Fruit fly (Drosophila melanogaster) whole organism, embryonic: ENCODE data around the gene Cbl.

Source experiments
- Asciz ChIP-seq: fragments of 200-800 bp; sonication (Bioruptor generic); optimal IDR thresholded peaks from 2 replicates; lab custom pipeline; 2017; ENCODE audit warnings: missing biosample characterization, mild to moderate bottlenecking, missing genetic modification characterization, missing genetic modification reagents
- Bgb ChIP-seq: fragments of 200-800 bp; sonication (Bioruptor generic); IDR thresholded peaks from 2 replicates; pipeline ENCODE4 v1.3.6; 2022; ENCODE audit warnings: missing biosample characterization, missing genetic modification characterization; ENCODE audit not compliant: partially characterized antibody
- Bteb2 ChIP-seq: fragments of 200-800 bp; sonication (Bioruptor generic); optimal IDR thresholded peaks from 2 replicates; lab custom pipeline; 2016; ENCODE audit warnings: missing biosample characterization, missing genetic modification characterization
- CG12236 ChIP-seq: fragments of 200-800 bp; sonication (Bioruptor generic); optimal IDR thresholded peaks from 2 replicates; lab custom pipeline; 2016; ENCODE audit warnings: missing biosample characterization, missing genetic modification characterization
- CG12744 ChIP-seq: fragments of 200-800 bp; sonication (Bioruptor generic); optimal IDR thresholded peaks from 2 replicates; lab custom pipeline; 2016; ENCODE audit warnings: missing biosample characterization, missing genetic modification characterization
- CG13775 ChIP-seq: fragments of 200-800 bp; sonication (Bioruptor generic); optimal IDR thresholded peaks from 3 replicates; lab custom pipeline; 2017; ENCODE audit warnings: missing biosample characterization, mild to moderate bottlenecking, missing genetic modification characterization
- CG14014 ChIP-seq: fragments of 200-800 bp; sonication (Bioruptor generic); IDR thresholded peaks from 2 replicates; pipeline ENCODE4 v1.3.6; 2022; ENCODE audit warnings: missing biosample characterization, missing genetic modification characterization
- CG14667 ChIP-seq: fragments of 200-800 bp; sonication (Bioruptor generic); IDR thresholded peaks from 2 replicates; pipeline ENCODE4 v1.3.6; 2022; ENCODE audit warnings: missing biosample characterization, missing genetic modification characterization
- CG17186 ChIP-seq: fragments of 200-800 bp; sonication (Bioruptor generic); optimal IDR thresholded peaks from 3 replicates; lab custom pipeline; 2017; ENCODE audit warnings: missing biosample characterization, missing genetic modification reagents, missing genetic modification characterization
- CG17359 ChIP-seq: fragments of 200-800 bp; sonication (Bioruptor generic); optimal IDR thresholded peaks from 3 replicates; lab custom pipeline; 2018; ENCODE audit warnings: missing biosample characterization, mild to moderate bottlenecking, missing genetic modification characterization, moderate library complexity
- CG17361 ChIP-seq: fragments of 200-800 bp; sonication (Bioruptor generic); IDR thresholded peaks from 3 replicates; pipeline ENCODE4 v1.3.6; 2022; ENCODE audit warnings: missing biosample characterization, missing genetic modification characterization
- CG18599 ChIP-seq: fragments of 200-800 bp; sonication (Bioruptor generic); optimal IDR thresholded peaks from 3 replicates; lab custom pipeline; 2017; ENCODE audit warnings: missing biosample characterization, missing genetic modification characterization, mild to moderate bottlenecking, moderate library complexity, missing genetic modification reagents
- CG2116 ChIP-seq: fragments of 200-800 bp; sonication (Bioruptor generic); optimal IDR thresholded peaks from 3 replicates; lab custom pipeline; 2018; ENCODE audit warnings: missing biosample characterization, mild to moderate bottlenecking, missing genetic modification characterization
- CG2889 ChIP-seq: fragments of 200-800 bp; sonication (Bioruptor generic); IDR thresholded peaks from 3 replicates; pipeline ENCODE4 v1.3.6; 2022; ENCODE audit warnings: missing biosample characterization, missing genetic modification characterization
- CG3726 ChIP-seq: fragments of 200-800 bp; sonication (Bioruptor generic); IDR thresholded peaks from 3 replicates; pipeline ENCODE4, ENCODE4 v1.3.6; 2022; ENCODE audit warnings: missing biosample characterization, missing genetic modification characterization
- CG3847 ChIP-seq: fragments of 200-800 bp; sonication (Bioruptor generic); IDR thresholded peaks from 2 replicates; pipeline ENCODE4 v1.3.6; 2022; ENCODE audit warnings: missing biosample characterization, missing genetic modification characterization
- CG4707 ChIP-seq: fragments of 200-800 bp; sonication (Bioruptor generic); optimal IDR thresholded peaks from 2 replicates; lab custom pipeline; 2018; ENCODE audit warnings: missing biosample characterization, mild to moderate bottlenecking, missing genetic modification characterization, moderate library complexity
- CG4854 ChIP-seq: fragments of 200-800 bp; sonication (Bioruptor generic); optimal IDR thresholded peaks from 2 replicates; lab custom pipeline; 2016; ENCODE audit warnings: missing biosample characterization, missing genetic modification characterization, inconsistent platforms
- CG6765 ChIP-seq: fragments of 200-800 bp; sonication (Bioruptor generic); optimal IDR thresholded peaks from 3 replicates; lab custom pipeline; 2017; ENCODE audit warnings: missing biosample characterization, mild to moderate bottlenecking, missing genetic modification characterization
- CG7271 ChIP-seq: fragments of 200-800 bp; sonication (Bioruptor generic); optimal IDR thresholded peaks from 2 replicates; lab custom pipeline; 2018; ENCODE audit warnings: missing biosample characterization, mild to moderate bottlenecking, missing genetic modification characterization, moderate library complexity
- CG7928 ChIP-seq: fragments of 200-800 bp; sonication (Bioruptor generic); optimal IDR thresholded peaks from 2 replicates; lab custom pipeline; 2017; ENCODE audit warnings: missing biosample characterization, mild to moderate bottlenecking, missing genetic modification characterization
- CG8359 ChIP-seq: fragments of 200-800 bp; sonication (Bioruptor generic); optimal IDR thresholded peaks from 2 replicates; lab custom pipeline; 2017; ENCODE audit warnings: missing biosample characterization, mild to moderate bottlenecking, missing genetic modification characterization, borderline replicate concordance
- CG8924 ChIP-seq: fragments of 200-800 bp; optimal IDR thresholded peaks from 3 replicates; lab custom pipeline; 2019; ENCODE audit warnings: missing biosample characterization, mild to moderate bottlenecking, missing genetic modification characterization, moderate library complexity
- CG9215 ChIP-seq: fragments of 200-800 bp; sonication (Bioruptor generic); IDR thresholded peaks from 2 replicates; pipeline ENCODE4 v1.3.6; 2022; ENCODE audit warnings: missing biosample characterization, missing genetic modification characterization
- Camta ChIP-seq: fragments of 200-800 bp; sonication (Bioruptor generic); optimal IDR thresholded peaks from 2 replicates; lab custom pipeline; 2016; ENCODE audit warnings: missing biosample characterization, missing genetic modification characterization
- Chrac-16 ChIP-seq: fragments of 200-800 bp; sonication (Bioruptor generic); optimal IDR thresholded peaks from 3 replicates; lab custom pipeline; 2016; ENCODE audit warnings: missing biosample characterization, missing genetic modification characterization
- D ChIP-seq, 2 experiments: fragments of 200-800 bp in 1 of 2; fragments of >200 bp in 1 of 2; sonication (Bioruptor generic) in 1 of 2; optimal IDR thresholded peaks; 2 replicates in 1 of 2; 3 replicates in 1 of 2; lab custom pipeline; 2017; ENCODE audit warnings: mild to moderate bottlenecking in 1 of 2, missing biosample characterization in 1 of 2, missing genetic modification characterization in 1 of 2, missing genetic modification reagents in 1 of 2
- Dip3 ChIP-seq: fragments of 200-800 bp; sonication (Bioruptor generic); optimal IDR thresholded peaks from 3 replicates; lab custom pipeline; 2016; ENCODE audit warnings: missing biosample characterization, missing genetic modification characterization
- Hey ChIP-seq: fragments of 200-800 bp; sonication (Bioruptor generic); optimal IDR thresholded peaks from 3 replicates; lab custom pipeline; 2018; ENCODE audit warnings: missing biosample characterization, mild to moderate bottlenecking, missing genetic modification characterization
- Nf-YB ChIP-seq: fragments of 200-800 bp; sonication (Bioruptor generic); optimal IDR thresholded peaks from 3 replicates; lab custom pipeline; 2019; ENCODE audit warnings: missing biosample characterization, mild to moderate bottlenecking, missing genetic modification characterization, moderate library complexity
- Sry-β ChIP-seq: fragments of 200-800 bp; sonication (Bioruptor generic); optimal IDR thresholded peaks from 2 replicates; lab custom pipeline; 2018; ENCODE audit warnings: missing biosample characterization, mild to moderate bottlenecking, missing genetic modification characterization, moderate library complexity
- Stat92E ChIP-seq, 3 experiments: fragments of >200 bp in 2 of 3; fragments of 200-800 bp in 1 of 3; sonication (Bioruptor generic) in 1 of 3; optimal IDR thresholded peaks; 2 replicates each; lab custom pipeline; 2017 to 2019; ENCODE audit warnings: missing biosample characterization in 3 of 3, missing genetic modification characterization in 3 of 3, mild to moderate bottlenecking in 1 of 3, moderate library complexity in 1 of 3
- Trl ChIP-seq, 3 experiments: fragments of >200 bp in 2 of 3; fragments of 200-800 bp in 1 of 3; sonication (Bioruptor generic) in 1 of 3; optimal IDR thresholded peaks; 2 replicates in 1 of 3; 3 replicates in 2 of 3; lab custom pipeline; 2016 to 2017; ENCODE audit warnings: missing biosample characterization in 1 of 3, missing genetic modification characterization in 1 of 3
- ab ChIP-seq: fragments of 200-800 bp; sonication (Bioruptor generic); optimal IDR thresholded peaks from 2 replicates; lab custom pipeline; 2016; ENCODE audit warnings: missing biosample characterization, missing genetic modification characterization
- abd-A ChIP-seq: fragments of 200-800 bp; sonication (Bioruptor generic); optimal IDR thresholded peaks from 3 replicates; lab custom pipeline; 2019; ENCODE audit warnings: missing biosample characterization, mild to moderate bottlenecking, missing genetic modification characterization, moderate library complexity
- bcd ChIP-seq: fragments of 200-800 bp; sonication (Bioruptor generic); optimal IDR thresholded peaks from 2 replicates; lab custom pipeline; 2017; ENCODE audit warnings: missing biosample characterization, mild to moderate bottlenecking, missing genetic modification characterization
- btn ChIP-seq: fragments of 200-800 bp; sonication (Bioruptor generic); optimal IDR thresholded peaks from 2 replicates; lab custom pipeline; 2016; ENCODE audit warnings: missing biosample characterization, missing genetic modification characterization
- caup ChIP-seq: fragments of 200-800 bp; sonication (Bioruptor generic); optimal IDR thresholded peaks from 3 replicates; lab custom pipeline; 2017; ENCODE audit warnings: missing biosample characterization, mild to moderate bottlenecking, missing genetic modification characterization, moderate library complexity; ENCODE audit not compliant: severe bottlenecking
- chn ChIP-seq: fragments of 200-800 bp; sonication (Bioruptor generic); optimal IDR thresholded peaks from 2 replicates; lab custom pipeline; 2016; ENCODE audit warnings: missing biosample characterization, missing genetic modification characterization
- dpn ChIP-seq, 2 experiments: fragments of 200-800 bp; sonication (Bioruptor generic); optimal IDR thresholded peaks; 3 replicates each; lab custom pipeline; 2016; ENCODE audit warnings: missing biosample characterization in 2 of 2, missing genetic modification characterization in 2 of 2
- ind ChIP-seq: fragments of 200-800 bp; sonication (Bioruptor generic); optimal IDR thresholded peaks from 3 replicates; lab custom pipeline; 2016; ENCODE audit warnings: missing biosample characterization, missing genetic modification characterization
- lbe ChIP-seq: fragments of 200-800 bp; sonication (Bioruptor generic); optimal IDR thresholded peaks from 2 replicates; lab custom pipeline; 2016; ENCODE audit warnings: missing biosample characterization, mild to moderate bottlenecking, missing genetic modification characterization
- p53 ChIP-seq: fragments of 200-800 bp; sonication (Bioruptor generic); optimal IDR thresholded peaks from 2 replicates; lab custom pipeline; 2016; ENCODE audit warnings: missing biosample characterization, missing genetic modification characterization
- scrt ChIP-seq: fragments of 200-800 bp; sonication (Bioruptor generic); optimal IDR thresholded peaks from 2 replicates; lab custom pipeline; 2018; ENCODE audit warnings: missing biosample characterization, mild to moderate bottlenecking, missing genetic modification characterization, moderate library complexity
- unc-4 ChIP-seq: fragments of 200-800 bp; sonication (Bioruptor generic); IDR thresholded peaks from 2 replicates; pipeline ENCODE4 v1.3.6; 2022; ENCODE audit warnings: missing biosample characterization, missing genetic modification characterization; ENCODE audit not compliant: partially characterized antibody
- unpg ChIP-seq: fragments of 200-800 bp; sonication (Bioruptor generic); optimal IDR thresholded peaks from 3 replicates; lab custom pipeline; 2018; ENCODE audit warnings: missing biosample characterization, mild to moderate bottlenecking, missing genetic modification characterization, moderate library complexity
- usp ChIP-seq: fragments of >200 bp; optimal IDR thresholded peaks from 2 replicates; lab custom pipeline; 2017; ENCODE audit warnings: missing biosample characterization, missing genetic modification characterization

The Cbl gene

DNA sequence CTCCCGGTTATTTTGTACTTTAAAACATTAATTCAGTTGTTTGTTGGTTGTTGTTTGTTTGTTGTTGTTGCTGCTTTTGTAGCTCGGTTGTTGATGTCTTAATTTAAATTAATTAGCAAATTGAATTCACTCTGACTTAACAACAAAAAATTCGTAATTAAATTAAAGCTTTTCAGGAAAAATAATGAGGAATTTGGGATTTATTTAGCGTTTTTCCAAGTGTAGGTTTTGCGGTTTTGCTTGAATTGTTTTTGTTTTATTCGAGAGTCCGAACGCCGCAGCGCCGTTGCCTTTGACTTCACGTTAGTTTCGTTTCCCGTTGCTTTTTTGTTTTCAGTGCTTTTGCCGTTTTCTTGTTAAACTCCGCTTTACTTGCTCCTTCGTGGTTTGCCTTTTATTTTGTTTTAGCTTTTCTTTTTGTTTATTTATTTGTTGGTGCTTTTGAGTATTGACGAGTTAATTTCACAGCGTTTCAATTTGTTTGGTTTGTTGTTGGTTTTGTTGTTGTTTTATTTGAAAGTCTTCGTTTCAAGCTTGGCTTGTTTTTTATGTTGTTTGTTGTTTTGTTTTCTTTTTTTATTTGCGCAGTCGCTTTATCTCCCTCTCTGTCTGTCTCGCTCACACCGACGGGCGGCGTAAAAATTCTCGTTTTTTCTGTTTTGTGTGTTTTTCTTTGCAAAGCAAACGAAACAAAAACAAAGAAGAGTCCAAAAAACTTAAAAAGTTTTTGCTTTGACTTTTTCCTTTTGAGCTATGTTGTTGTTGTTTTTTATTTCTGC, 16.2 kb downstream of the Cbl start (continued):
- TF ChIP-seq CG2116 (GFP tag; lab: Kevin White, UChicago) (no peak), p53 (no peak), Bgb (no peak), CG4707 (GFP tag; lab: Kevin White, UChicago) (no peak), btn (GFP tag; lab: Kevin White, UChicago) (no peak), unc-4 (no peak), bcd (GFP tag; lab: Kevin White, UChicago) (no peak), CG17361 (GFP tag; lab: Robert Waterston, UW) (no peak), CG13775 (GFP tag; lab: Kevin White, UChicago) (peak; percentile 46), CG8924 (tag; lab: Kevin White, UChicago) (no peak), Sry-β (GFP tag; lab: Kevin White, UChicago) (no peak), caup (GFP tag; lab: Kevin White, UChicago) (peak; percentile 9), CG17186 (no peak), CG4854 (GFP tag; lab: Kevin White, UChicago) (no peak), Bteb2 (GFP tag; lab: Kevin White, UChicago) (peak; percentile 31), CG3726 (GFP tag; lab: Robert Waterston, UW) (no peak), CG7928 (GFP tag; lab: Kevin White, UChicago) (no peak), CG3847 (GFP tag; lab: Robert Waterston, UW) (no peak), Stat92E (GFP tag; optimal IDR thresholded peaks at IDR 0.05; lab: Kevin White, UChicago) (no peak), CG18599 (GFP tag; lab: Kevin White, UChicago) (no peak), dpn (GFP tag; optimal IDR thresholded peaks at IDR 0.05; lab: Kevin White, UChicago) (peak; percentile 25 to 47), abd-A (no peak), Camta (peak; percentile 19), CG8359 (no peak), CG12744 (GFP tag; lab: Kevin White, UChicago) (peak; percentile 30), Nf-YB (no peak), Hey (tag; lab: Kevin White, UChicago) (no peak), Asciz (no peak), CG14014 (GFP tag; lab: Robert Waterston, UW) (peak; percentile 54; the same call in 1 of the 2 replicates), unpg (GFP tag; lab: Kevin White, UChicago) (peak; percentile 42), CG7271 (tag; lab: Kevin White, UChicago) (no peak), CG6765 (GFP tag; lab: Kevin White, UChicago) (no peak), CG12236 (GFP tag; lab: Kevin White, UChicago) (no peak), scrt (GFP tag; lab: Kevin White, UChicago) (no peak), CG9215 (GFP tag; lab: Robert Waterston, UW) (no peak), CG2889 (GFP tag; lab: Robert Waterston, UW) (no peak), usp (GFP tag; lab: Kevin White, UChicago) (no peak), chn (GFP tag; lab: Kevin White, UChicago) (no peak), ab (GFP tag; lab: Kevin White, UChicago) (no peak), lbe (GFP tag; lab: Kevin White, UChicago) (no peak), ind (GFP tag; lab: Kevin White, UChicago) (peak; percentile 54), Trl (optimal IDR thresholded peaks at IDR 0.05; lab: Kevin White, UChicago) (no peak), Trl (GFP tag; optimal IDR thresholded peaks at IDR 0.05; lab: Kevin White, UChicago) (peak; percentile 28), D (optimal IDR thresholded peaks at IDR 0.05; lab: Kevin White, UChicago) (no peak), D (GFP tag; optimal IDR thresholded peaks at IDR 0.05; lab: Kevin White, UChicago) (peak; percentile 4), CG17359 (tag; lab: Kevin White, UChicago) (peak; percentile 50), Dip3 (peak; percentile 11), CG14667 (GFP tag; lab: Robert Waterston, UW) (no peak), Chrac-16 (GFP tag; lab: Kevin White, UChicago) (peak; percentile 10)
